Fruit fly (Drosophila melanogaster): ENCODE data around the gene CG5151.

Gene CG5151

dm6 chr3L:16147325-16147724 is 17.2 kb downstream of the CG5151 start:
- TF ChIP-seq fd96Ca (GFP tag; IDR thresholded peaks at IDR 0.05) (no peak), CG13204 (GFP tag; optimal IDR thresholded peaks at IDR 0.05) (peak; percentile 17)

dm6 chr3L:16146539-16146934 is 18.0 kb downstream of the CG5151 start:
- TF ChIP-seq CG8301 (tag; optimal IDR thresholded peaks at IDR 0.05) (no peak), CG10348 (GFP tag; IDR thresholded peaks at IDR 0.05) (no peak), CG32121 (GFP tag; IDR thresholded peaks at IDR 0.05) (no peak), CG9948 (tag; optimal IDR thresholded peaks at IDR 0.05) (no peak)

DNA sequence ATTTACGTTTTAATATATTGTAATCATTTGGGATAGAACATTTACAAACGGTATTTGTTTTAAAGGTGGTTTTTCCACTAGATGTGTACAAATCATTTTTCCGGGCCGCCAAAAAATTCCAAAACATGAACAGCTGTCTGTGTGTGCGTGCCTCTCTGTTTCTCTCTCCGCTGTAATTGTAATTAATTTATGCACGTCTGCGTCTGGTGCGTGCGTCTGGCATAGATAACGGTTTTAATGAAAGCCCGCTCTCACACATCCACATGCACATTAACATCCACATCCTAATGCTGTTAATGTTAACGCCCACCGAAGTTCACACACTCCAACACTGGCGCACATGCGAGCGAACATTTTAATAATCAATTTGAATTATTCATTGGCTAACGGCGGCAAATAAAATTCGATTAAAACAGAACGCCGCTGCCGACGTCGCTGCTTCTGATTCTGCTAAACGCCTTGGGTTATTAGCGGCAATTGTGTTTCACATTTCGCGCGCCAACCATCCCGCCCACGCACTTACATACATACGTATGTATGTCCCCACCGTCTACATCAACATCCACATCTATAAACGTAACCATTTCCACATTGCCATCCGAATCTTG is 18.5 kb downstream of the CG5151 start:
- no peak for TF ChIP-seq CG8301 (tag; optimal IDR thresholded peaks at IDR 0.05)
- no peak for TF ChIP-seq fd96Ca (GFP tag; IDR thresholded peaks at IDR 0.05)
- TF ChIP-seq CG9948 (tag; optimal IDR thresholded peaks at IDR 0.05): no peak
- TF ChIP-seq Snoo (tag; optimal IDR thresholded peaks at IDR 0.05): no peak
- no peak for TF ChIP-seq CG14655 (GFP tag; optimal IDR thresholded peaks at IDR 0.05)
- no peak for TF ChIP-seq CG34367 (tag; optimal IDR thresholded peaks at IDR 0.05)

- TF ChIP-seq Pif1B (GFP tag; optimal IDR thresholded peaks at IDR 0.05) (no peak), fd96Ca (GFP tag; IDR thresholded peaks at IDR 0.05) (no peak), Snoo (tag; optimal IDR thresholded peaks at IDR 0.05) (peak; percentile 64)
Observed at dm6 chr3L:16145282-16145681, 19.2 kb downstream of the CG5151 start.

DNA sequence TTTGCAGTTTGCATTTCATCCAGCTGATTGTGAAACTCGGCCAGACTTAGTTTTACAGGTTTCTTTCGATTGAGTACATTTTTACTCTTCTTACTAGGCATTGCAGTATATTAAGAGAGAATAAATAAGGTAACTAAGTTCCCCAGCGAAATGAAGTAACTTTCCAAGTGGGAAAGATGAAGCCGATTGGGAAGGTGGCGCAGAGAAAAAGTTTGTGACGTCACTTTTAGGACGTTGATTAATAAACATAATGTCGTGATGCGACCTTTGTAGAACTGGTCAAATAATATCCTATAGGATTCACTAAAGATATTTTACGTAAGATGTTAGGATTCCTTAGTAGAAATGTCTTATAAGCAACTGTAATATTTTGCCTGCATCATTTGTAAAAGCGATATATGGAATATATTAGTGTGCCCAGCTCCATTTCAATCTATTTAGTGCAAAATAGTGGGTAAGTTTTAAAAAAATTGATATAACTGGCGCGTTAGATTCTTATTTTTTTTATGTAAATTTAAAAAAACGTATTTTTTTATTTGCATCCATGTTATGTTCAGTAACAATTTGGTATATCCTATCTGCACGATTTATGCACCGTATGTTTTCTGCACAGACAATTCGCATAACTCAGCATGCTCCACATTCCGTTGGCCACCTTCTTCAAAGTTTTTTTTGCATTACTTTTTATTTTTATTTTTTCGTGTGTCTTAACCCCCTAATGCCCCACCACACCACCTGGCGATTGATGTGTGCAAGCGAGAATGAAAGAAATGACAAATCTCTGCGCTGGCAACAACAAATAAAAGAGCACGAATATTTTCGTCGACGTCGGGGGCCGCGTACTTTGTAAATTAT is 20.6 kb downstream of the CG5151 start, which contains the start of gene CG32152:
CG32152 (minus strand) TSS at position 352 of the 855 bp plus-strand sequence.
- TF ChIP-seq gl (tag; optimal IDR thresholded peaks at IDR 0.05): no peak
- no peak for TF ChIP-seq Pif1A (GFP tag; optimal IDR thresholded peaks at IDR 0.05)
- peak; percentile 65; the same call in 2 of the 3 replicates for TF ChIP-seq CG4496 (GFP tag; IDR thresholded peaks at IDR 0.05)
- peak; percentile 81 for TF ChIP-seq CG32121 (GFP tag; IDR thresholded peaks at IDR 0.05)
- TF ChIP-seq Ets98B (GFP tag; IDR thresholded peaks at IDR 0.05): peak; percentile 55; the same call in 1 of the 2 replicates
- no peak for TF ChIP-seq rn (GFP tag; IDR thresholded peaks at IDR 0.05)

dm6 chr3L:16141556-16141955 is 22.9 kb downstream of the CG5151 start:
- no peak for TF ChIP-seq CG10348 (GFP tag; IDR thresholded peaks at IDR 0.05)
- no peak for TF ChIP-seq rn (GFP tag; IDR thresholded peaks at IDR 0.05)
- no peak for TF ChIP-seq CG12605 (GFP tag; IDR thresholded peaks at IDR 0.05)
- no peak for TF ChIP-seq D1 (tag; optimal IDR thresholded peaks at IDR 0.05)
- no peak for TF ChIP-seq EcR (GFP tag; optimal IDR thresholded peaks at IDR 0.05)
- TF ChIP-seq CG14655 (GFP tag; optimal IDR thresholded peaks at IDR 0.05): no peak

DNA sequence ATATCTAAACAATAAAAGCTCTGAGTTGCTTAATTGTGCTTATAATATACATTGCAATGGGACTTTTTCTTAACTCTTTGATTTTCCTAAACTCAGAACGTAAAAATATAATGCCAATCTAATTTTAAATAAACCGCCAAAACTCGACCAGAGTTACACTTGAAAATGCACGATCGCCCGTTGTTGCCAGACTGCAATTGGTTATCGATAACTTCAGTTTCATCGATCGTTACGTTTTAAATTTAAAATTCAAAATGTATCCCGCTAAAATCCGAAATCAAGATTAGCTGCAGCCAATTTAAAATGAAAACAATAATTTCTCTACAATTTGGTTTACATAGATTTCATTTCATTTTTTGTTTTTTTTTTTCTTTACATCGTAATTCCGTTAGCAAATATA is 25.4 kb downstream of the CG5151 start:
- no peak for TF ChIP-seq D1 (tag; optimal IDR thresholded peaks at IDR 0.05)
- TF ChIP-seq CG32121 (GFP tag; IDR thresholded peaks at IDR 0.05): no peak
- TF ChIP-seq CG14655 (GFP tag; optimal IDR thresholded peaks at IDR 0.05): no peak
- TF ChIP-seq CG10348 (GFP tag; IDR thresholded peaks at IDR 0.05): no peak
- TF ChIP-seq Pif1A (GFP tag; optimal IDR thresholded peaks at IDR 0.05): no peak
- TF ChIP-seq CG15710 (tag; optimal IDR thresholded peaks at IDR 0.05): no peak
- no peak for TF ChIP-seq EcR (GFP tag; optimal IDR thresholded peaks at IDR 0.05)
- no peak for TF ChIP-seq Snoo (tag; optimal IDR thresholded peaks at IDR 0.05)
- no peak for TF ChIP-seq fd96Ca (GFP tag; IDR thresholded peaks at IDR 0.05)

DNA sequence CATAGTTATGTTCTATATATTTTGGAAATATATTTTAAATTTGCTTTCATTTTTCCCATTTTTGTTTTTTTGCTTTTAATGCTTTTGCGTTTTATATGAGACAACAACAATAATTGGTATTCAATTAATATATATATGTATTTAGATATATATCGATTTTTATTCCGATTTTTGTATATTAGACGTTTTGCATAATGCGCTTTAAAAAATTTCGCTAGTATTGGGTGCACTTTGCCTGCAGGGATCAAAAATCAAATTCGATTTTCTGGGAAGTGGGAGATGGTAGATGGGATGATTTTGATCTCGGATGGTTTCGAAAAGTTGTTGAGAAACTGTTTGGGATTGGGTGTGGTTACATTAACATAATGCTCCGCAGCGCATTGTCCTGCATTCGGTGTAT is 26.7 kb downstream of the CG5151 start, which contains the start of gene CG5157:
CG5157 (minus strand) TSS at position 101 of the 400 bp plus-strand sequence.
- TF ChIP-seq Pif1A (GFP tag; optimal IDR thresholded peaks at IDR 0.05) (no peak), CG15710 (tag; optimal IDR thresholded peaks at IDR 0.05) (no peak), fd96Ca (GFP tag; IDR thresholded peaks at IDR 0.05) (no peak), gl (tag; optimal IDR thresholded peaks at IDR 0.05) (no peak), CG13204 (GFP tag; optimal IDR thresholded peaks at IDR 0.05) (no peak), EcR (GFP tag; optimal IDR thresholded peaks at IDR 0.05) (no peak), CG34367 (tag; optimal IDR thresholded peaks at IDR 0.05) (no peak), rn (GFP tag; IDR thresholded peaks at IDR 0.05) (no peak), CG8301 (tag; optimal IDR thresholded peaks at IDR 0.05) (no peak), CG17806 (tag; optimal IDR thresholded peaks at IDR 0.05) (no peak), CG9948 (tag; optimal IDR thresholded peaks at IDR 0.05) (no peak), CG4496 (GFP tag; IDR thresholded peaks at IDR 0.05) (no peak), CG12605 (GFP tag; IDR thresholded peaks at IDR 0.05) (no peak), Ets98B (GFP tag; IDR thresholded peaks at IDR 0.05) (no peak), D1 (tag; optimal IDR thresholded peaks at IDR 0.05) (no peak), Pif1B (GFP tag; optimal IDR thresholded peaks at IDR 0.05) (no peak), CG8159 (tag; optimal IDR thresholded peaks at IDR 0.05) (no peak), Snoo (tag; optimal IDR thresholded peaks at IDR 0.05) (no peak), CG10348 (GFP tag; IDR thresholded peaks at IDR 0.05) (no peak), CG32121 (GFP tag; IDR thresholded peaks at IDR 0.05) (no peak)
